Worm (Caenorhabditis elegans) whole organism, L4/young adult: ENCODE data around the gene srt-73.

Source experiments
- W03F9.2 ChIP-seq: fragments of 150-350 bp; optimal IDR thresholded peaks from 2 replicates; lab custom pipeline; 2014; ENCODE audit warnings: missing biosample characterization, missing genetic modification characterization
- him-1 ChIP-seq: sonication (generic microtip); optimal IDR thresholded peaks from 2 replicates; lab custom pipeline; 2016; ENCODE audit warnings: missing genotype, missing genetic modification reagents, missing genetic modification characterization, missing compliant biosample characterization

DNA sequence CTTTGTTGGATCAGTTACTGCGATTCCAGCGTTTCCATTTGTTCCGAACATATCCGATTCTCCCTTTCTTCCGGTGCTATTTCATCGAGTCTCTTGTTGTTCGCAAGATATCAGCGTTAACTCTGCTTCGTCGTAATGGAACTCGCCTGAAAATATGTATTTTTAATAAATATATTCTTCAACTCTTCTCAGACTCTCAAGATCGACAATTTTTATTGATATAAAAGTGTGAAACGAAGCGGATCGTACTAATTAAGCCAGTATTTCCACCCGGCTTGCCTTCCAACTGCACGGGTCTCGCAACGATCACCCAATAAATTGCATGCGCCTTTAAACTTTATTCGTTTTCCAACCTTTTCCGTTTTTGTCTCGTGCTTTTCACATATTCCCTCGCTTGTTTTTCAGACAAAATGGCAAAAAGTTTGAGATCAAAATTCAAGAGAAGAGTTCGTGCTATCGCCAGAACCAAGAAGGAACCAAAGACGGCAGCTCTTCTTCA lies 44.9 kb downstream of the srt-73 start, which contains the start of the genes xpo-3 and C49H3.3:
- no peak for TF ChIP-seq him-1 (tag; lab: Kevin White, UChicago)
- TF ChIP-seq W03F9.2 (tag; lab: Kevin White, UChicago): peak; percentile 79
